Worm (Caenorhabditis elegans) whole organism, L4/young adult: ENCODE measurements around the gene F44D12.2.

ENCODE experiments used
- W03F9.2 ChIP-seq: fragments of 150-350 bp; optimal IDR thresholded peaks from 2 replicates; lab custom pipeline; 2014; ENCODE audit warnings: missing biosample characterization, missing genetic modification characterization
- him-1 ChIP-seq: sonication (generic microtip); optimal IDR thresholded peaks from 2 replicates; lab custom pipeline; 2016; ENCODE audit warnings: missing genotype, missing genetic modification reagents, missing genetic modification characterization, missing compliant biosample characterization

ce11 chrIV:10021283-10021682 lies 3.8 kb upstream of the F44D12.2 start, which contains the start of gene F44D12.19:
- TF ChIP-seq W03F9.2 (tag; lab: Kevin White, UChicago) (no peak), him-1 (tag; lab: Kevin White, UChicago) (no peak)
